Fruit fly (Drosophila melanogaster) whole organism, embryonic: ENCODE measurements around the gene Mrgn1.

Experiments
- ATbp ChIP-seq: fragments of 200-800 bp; sonication (Bioruptor generic); optimal IDR thresholded peaks from 2 replicates; lab custom pipeline; 2017; ENCODE audit warnings: missing biosample characterization, mild to moderate bottlenecking, missing genetic modification characterization, missing genetic modification reagents
- CG11723 ChIP-seq: fragments of 200-800 bp; sonication (Bioruptor generic); optimal IDR thresholded peaks from 2 replicates; lab custom pipeline; 2017; ENCODE audit warnings: missing biosample characterization, mild to moderate bottlenecking, missing genetic modification characterization
- CG1233 ChIP-seq: fragments of 200-800 bp; sonication (Bioruptor generic); optimal IDR thresholded peaks from 4 replicates; lab custom pipeline; 2018; ENCODE audit warnings: missing biosample characterization, mild to moderate bottlenecking, missing genetic modification characterization
- CG14860 ChIP-seq: fragments of 200-800 bp; sonication (Bioruptor generic); IDR thresholded peaks from 3 replicates; pipeline ENCODE4 v1.3.6; 2022; ENCODE audit warnings: missing biosample characterization, missing genetic modification characterization; ENCODE audit not compliant: partially characterized antibody
- CG6654 ChIP-seq: fragments of 200-800 bp; sonication (Bioruptor generic); optimal IDR thresholded peaks from 2 replicates; lab custom pipeline; 2017; ENCODE audit warnings: missing biosample characterization, mild to moderate bottlenecking, missing genetic modification characterization
- Mad ChIP-seq: fragments of 200-800 bp; sonication (Bioruptor generic); optimal IDR thresholded peaks from 2 replicates; lab custom pipeline; 2016; ENCODE audit warnings: missing biosample characterization, missing genetic modification characterization
- Oli ChIP-seq: fragments of 200-800 bp; sonication (Bioruptor generic); optimal IDR thresholded peaks from 2 replicates; lab custom pipeline; 2018; ENCODE audit warnings: missing biosample characterization, mild to moderate bottlenecking, missing genetic modification characterization, moderate library complexity
- dysf ChIP-seq: fragments of 200-800 bp; sonication (Bioruptor generic); IDR thresholded peaks from 3 replicates; pipeline ENCODE4 v1.3.6; 2022; ENCODE audit warnings: missing biosample characterization, missing genetic modification characterization
- gsb ChIP-seq: fragments of 200-800 bp; sonication (Bioruptor generic); IDR thresholded peaks from 2 replicates; pipeline ENCODE4 v1.3.6; 2022; ENCODE audit warnings: missing biosample characterization, missing genetic modification characterization
- run ChIP-seq: fragments of 200-800 bp; sonication (Bioruptor generic); optimal IDR thresholded peaks from 3 replicates; lab custom pipeline; 2018; ENCODE audit warnings: missing biosample characterization, mild to moderate bottlenecking, missing genetic modification characterization

dm6 chrX:13736174-13736482 is 14.4 kb upstream of the Mrgn1 start, which contains the start of gene g:
- TF ChIP-seq Mad (GFP tag; lab: Kevin White, UChicago), result peak; percentile 1
- TF ChIP-seq gsb (GFP tag; lab: Robert Waterston, UW), result no peak
- TF ChIP-seq run (tag; lab: Kevin White, UChicago), result no peak
- TF ChIP-seq CG1233 (GFP tag; lab: Kevin White, UChicago), result no peak
- TF ChIP-seq Oli (tag; lab: Kevin White, UChicago), result no peak
- TF ChIP-seq CG6654 (GFP tag; lab: Kevin White, UChicago), result no peak
- peak; percentile 80 for TF ChIP-seq CG14860 (GFP tag; lab: Robert Waterston, UW)
- no peak for TF ChIP-seq dysf (GFP tag; lab: Robert Waterston, UW)
- TF ChIP-seq CG11723, result no peak
- TF ChIP-seq ATbp (GFP tag; lab: Kevin White, UChicago), result no peak
